In the genomic region with DNA sequence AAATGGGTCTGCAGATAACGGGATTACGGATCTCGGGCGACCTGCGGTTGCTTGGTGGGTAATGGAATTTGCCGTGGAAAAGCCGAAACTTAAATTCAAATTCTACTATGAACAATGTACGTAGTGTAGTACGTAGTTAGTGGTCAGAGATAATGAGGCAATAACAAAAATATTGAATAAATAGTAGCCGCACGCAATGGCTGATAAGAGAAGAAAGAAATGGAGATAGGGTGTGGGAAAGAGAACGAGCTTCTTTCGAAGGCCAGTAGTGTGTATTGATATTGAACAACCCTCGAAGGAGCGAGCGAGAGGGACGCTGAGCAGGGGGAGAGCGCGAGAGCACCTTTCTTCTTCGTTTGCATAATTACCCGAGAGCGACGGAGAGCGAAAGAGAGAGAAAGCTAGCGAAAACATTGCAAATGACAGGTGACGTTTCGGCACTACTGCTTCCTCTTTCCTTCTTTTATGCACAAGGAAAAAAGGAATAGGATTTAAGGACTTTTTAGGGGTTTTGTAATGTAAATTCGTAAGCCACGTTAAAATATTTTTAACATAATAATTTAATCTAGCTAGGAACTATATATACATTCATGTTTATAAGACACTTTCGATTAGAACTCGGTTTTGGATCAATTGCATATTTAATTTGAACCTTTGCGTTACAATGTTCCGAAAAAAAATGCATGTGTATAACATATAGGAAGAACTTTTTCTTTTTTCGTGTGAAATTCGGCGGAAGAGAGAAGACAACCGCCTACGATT, we compare ENCODE assay signal across 4 fruit fly cellular contexts.
A peak's percentile ranks its signal among the peaks of the same experiment; 100 is the strongest.
TF ChIP-seq lines count a peak whose summit lies in the region.

No protein-coding gene starts in this region.

TF ChIP-seq in whole organism, adult, 20 proteins besides CTCF, POLR2A, EP300 and RAD21 (continued from another document):
- TF ChIP-seq CG14711 (tag; optimal IDR thresholded peaks at IDR 0.05; lab: Kevin White, UChicago) (peak; percentile 32), CG7045 (GFP tag; optimal IDR thresholded peaks at IDR 0.05; lab: Kevin White, UChicago) (peak; percentile 10), CG33017 (tag; optimal IDR thresholded peaks at IDR 0.05; lab: Kevin White, UChicago) (no peak), pad (GFP tag; optimal IDR thresholded peaks at IDR 0.05; lab: Kevin White, UChicago) (peak; percentile 30)

TF ChIP-seq in whole organism, embryonic, 481 proteins besides CTCF, POLR2A, EP300 and RAD21 (continued from another document and continues in another):
- TF ChIP-seq sisA (GFP tag; IDR thresholded peaks at IDR 0.05; lab: Robert Waterston, UW) (no peak), cg (GFP tag; optimal IDR thresholded peaks at IDR 0.05; lab: Kevin White, UChicago) (peak; percentile 55), CG8478 (optimal IDR thresholded peaks at IDR 0.05; lab: Kevin White, UChicago) (peak; percentile 16), Hr3 (GFP tag; optimal IDR thresholded peaks at IDR 0.05; lab: Kevin White, UChicago) (peak; percentile 5), CG13287 (GFP tag; IDR thresholded peaks at IDR 0.05; lab: Robert Waterston, UW; ENCODE audit: partially characterized antibody) (no peak), Bdp1 (GFP tag; optimal IDR thresholded peaks at IDR 0.05; lab: Kevin White, UChicago) (no peak), CG14050 (GFP tag; IDR thresholded peaks at IDR 0.05; lab: Robert Waterston, UW) (no peak), Dbx (GFP tag; IDR thresholded peaks at IDR 0.05; lab: Robert Waterston, UW) (0 out of 3 replicates have a peak, but pooled peaks have one; percentile 22), Ssrp (tag; optimal IDR thresholded peaks at IDR 0.05; lab: Kevin White, UChicago) (peak; percentile 29), CG4360 (GFP tag; IDR thresholded peaks at IDR 0.05; lab: Robert Waterston, UW) (peak; percentile 43; the same call in 1 of the 2 replicates), CG17568 (GFP tag; optimal IDR thresholded peaks at IDR 0.05; lab: Kevin White, UChicago) (no peak), nerfin-1 (tag; optimal IDR thresholded peaks at IDR 0.05; lab: Kevin White, UChicago) (peak; percentile 45), H15 (GFP tag; IDR thresholded peaks at IDR 0.05; lab: Robert Waterston, UW) (no peak), CG16863 (GFP tag; optimal IDR thresholded peaks at IDR 0.05; lab: Kevin White, UChicago) (no peak), TFAM (GFP tag; optimal IDR thresholded peaks at IDR 0.05; lab: Kevin White, UChicago) (no peak), CG13424 (tag; optimal IDR thresholded peaks at IDR 0.05; lab: Kevin White, UChicago) (peak; percentile 26), CG9817 (tag; optimal IDR thresholded peaks at IDR 0.05; lab: Kevin White, UChicago) (no peak), CG7928 (GFP tag; optimal IDR thresholded peaks at IDR 0.05; lab: Kevin White, UChicago) (no peak), org-1 (GFP tag; optimal IDR thresholded peaks at IDR 0.05; lab: Kevin White, UChicago) (no peak), ftz-f1 (GFP tag; optimal IDR thresholded peaks at IDR 0.05; lab: Kevin White, UChicago) (peak; percentile 90), chn (GFP tag; optimal IDR thresholded peaks at IDR 0.05; lab: Kevin White, UChicago) (peak; percentile 14), CG14441 (GFP tag; IDR thresholded peaks at IDR 0.05; lab: Robert Waterston, UW) (no peak), CG4404 (GFP tag; IDR thresholded peaks at IDR 0.05; lab: Robert Waterston, UW) (no peak), CkIIα-i1 (GFP tag; IDR thresholded peaks at IDR 0.05; lab: Robert Waterston, UW) (no peak), slbo (GFP tag; IDR thresholded peaks at IDR 0.05; lab: Robert Waterston, UW) (peak; percentile 51; the same call in 1 of the 2 replicates), MTF-1 (GFP tag; optimal IDR thresholded peaks at IDR 0.05; lab: Kevin White, UChicago; ENCODE audit: borderline replicate concordance) (no peak), Ets97D (GFP tag; optimal IDR thresholded peaks at IDR 0.05; lab: Kevin White, UChicago) (no peak), Dp (GFP tag; optimal IDR thresholded peaks at IDR 0.05; lab: Kevin White, UChicago) (no peak), CG33557 (GFP tag; optimal IDR thresholded peaks at IDR 0.05; lab: Kevin White, UChicago) (no peak), CG3726 (GFP tag; IDR thresholded peaks at IDR 0.05; lab: Robert Waterston, UW) (no peak), HmgD (GFP tag; optimal IDR thresholded peaks at IDR 0.05; lab: Kevin White, UChicago) (no peak), Ets65A (GFP tag; lab: Kevin White, UChicago) (no peak), insv (GFP tag; optimal IDR thresholded peaks at IDR 0.05; lab: Kevin White, UChicago) (no peak), esg (GFP tag; conservative IDR thresholded peaks at IDR 0.05; lab: Robert Waterston, UW) (no peak; the same call in 1 of the 2 replicates), Spps (tag; optimal IDR thresholded peaks at IDR 0.05; lab: Kevin White, UChicago) (no peak), Ptx1 (GFP tag; IDR thresholded peaks at IDR 0.05; lab: Robert Waterston, UW) (0 out of 2 replicates have a peak, but pooled peaks have one; percentile 26), slp2 (GFP tag; optimal IDR thresholded peaks at IDR 0.05; lab: Kevin White, UChicago) (no peak), scrt (GFP tag; optimal IDR thresholded peaks at IDR 0.05; lab: Kevin White, UChicago) (peak; percentile 45), MESR4 (GFP tag; optimal IDR thresholded peaks at IDR 0.05; lab: Kevin White, UChicago) (no peak), B-H2 (GFP tag; optimal IDR thresholded peaks at IDR 0.05; lab: Kevin White, UChicago) (no peak)

TF ChIP-seq in whole organism, prepupa, 60 proteins besides CTCF, POLR2A, EP300 and RAD21 (continued from another document and continues in another):
- TF ChIP-seq CG31627 (GFP tag; optimal IDR thresholded peaks at IDR 0.05; lab: Kevin White, UChicago) (peak; percentile 47), CG34406 (GFP tag; optimal IDR thresholded peaks at IDR 0.05; lab: Kevin White, UChicago) (peak; percentile 50), salr (GFP tag; optimal IDR thresholded peaks at IDR 0.05; lab: Kevin White, UChicago) (peak in 1 of 2 experiments; percentile 75), CG6276 (GFP tag; optimal IDR thresholded peaks at IDR 0.05; lab: Kevin White, UChicago) (peak; percentile 49), ss (GFP tag; optimal IDR thresholded peaks at IDR 0.05; lab: Kevin White, UChicago) (peak; percentile 3 to 8), lz (GFP tag; optimal IDR thresholded peaks at IDR 0.05; lab: Kevin White, UChicago) (no peak), CG6163 (GFP tag; IDR thresholded peaks at IDR 0.05; lab: Robert Waterston, UW) (peak; percentile 50; the same call in 2 of the 3 replicates), Ets21C (GFP tag; optimal IDR thresholded peaks at IDR 0.05; lab: Kevin White, UChicago) (no peak), pdm3 (GFP tag; optimal IDR thresholded peaks at IDR 0.05; lab: Kevin White, UChicago) (peak; percentile 46), CG8319 (GFP tag; optimal IDR thresholded peaks at IDR 0.05; lab: Kevin White, UChicago) (no peak), CG4318 (GFP tag; optimal IDR thresholded peaks at IDR 0.05; lab: Kevin White, UChicago) (peak; percentile 66), dsx (GFP tag; optimal IDR thresholded peaks at IDR 0.05; lab: Kevin White, UChicago; ENCODE audit: poor library complexity, severe bottlenecking) (peak; percentile 13), Hr4 (GFP tag; optimal IDR thresholded peaks at IDR 0.05; lab: Kevin White, UChicago) (peak; percentile 75), dac (GFP tag; optimal IDR thresholded peaks at IDR 0.05; lab: Kevin White, UChicago) (no peak), Blimp-1 (GFP tag; optimal IDR thresholded peaks at IDR 0.05; lab: Kevin White, UChicago) (no peak), topi (GFP tag; optimal IDR thresholded peaks at IDR 0.05; lab: Kevin White, UChicago) (peak; percentile 70), fd85E (GFP tag; optimal IDR thresholded peaks at IDR 0.05; lab: Kevin White, UChicago) (no peak), CG3919 (GFP tag; optimal IDR thresholded peaks at IDR 0.05; lab: Kevin White, UChicago) (peak; percentile 32), CG32006 (GFP tag; optimal IDR thresholded peaks at IDR 0.05; lab: Kevin White, UChicago) (peak; percentile 87), Eip93F (GFP tag; optimal IDR thresholded peaks at IDR 0.05; lab: Kevin White, UChicago) (no peak), CG11902 (GFP tag; optimal IDR thresholded peaks at IDR 0.05; lab: Kevin White, UChicago) (no peak), svp (GFP tag; lab: Kevin White, UChicago) (peak; percentile 67), Eip78C (GFP tag; lab: Kevin White, UChicago) (peak; percentile 86), Gug (GFP tag; IDR thresholded peaks at IDR 0.05; lab: Robert Waterston, UW) (no peak), Sox102F (GFP tag; optimal IDR thresholded peaks at IDR 0.05; lab: Kevin White, UChicago) (peak; percentile 45), CG15336 (GFP tag; IDR thresholded peaks at IDR 0.05; lab: Robert Waterston, UW) (peak; percentile 67), CG3032 (tag; optimal IDR thresholded peaks at IDR 0.05; lab: Kevin White, UChicago) (no peak), CG10669 (GFP tag; optimal IDR thresholded peaks at IDR 0.05; lab: Kevin White, UChicago) (peak; percentile 43), Hr38 (GFP tag; optimal IDR thresholded peaks at IDR 0.05; lab: Kevin White, UChicago) (no peak), Lpt (GFP tag; optimal IDR thresholded peaks at IDR 0.05; lab: Kevin White, UChicago) (peak; percentile 37), Met (GFP tag; optimal IDR thresholded peaks at IDR 0.05; lab: Kevin White, UChicago) (peak; percentile 68), Eip75B (GFP tag; optimal IDR thresholded peaks at IDR 0.05; lab: Kevin White, UChicago) (no peak), net (GFP tag; optimal IDR thresholded peaks at IDR 0.05; lab: Kevin White, UChicago) (peak; percentile 57), CG6854 (GFP tag; optimal IDR thresholded peaks at IDR 0.05; lab: Kevin White, UChicago) (no peak), Sox15 (GFP tag; optimal IDR thresholded peaks at IDR 0.05; lab: Kevin White, UChicago) (peak; percentile 15), CG11762 (GFP tag; optimal IDR thresholded peaks at IDR 0.05; lab: Kevin White, UChicago; ENCODE audit: insufficient read depth) (peak; percentile 21), CG8119 (GFP tag; IDR thresholded peaks at IDR 0.05; lab: Robert Waterston, UW) (peak; percentile 75), Sox14 (GFP tag; optimal IDR thresholded peaks at IDR 0.05; lab: Kevin White, UChicago) (peak; percentile 30), CG16779 (tag; optimal IDR thresholded peaks at IDR 0.05; lab: Kevin White, UChicago) (no peak), CG9139 (GFP tag; optimal IDR thresholded peaks at IDR 0.05; lab: Kevin White, UChicago) (no peak), CG6792 (GFP tag; optimal IDR thresholded peaks at IDR 0.05; lab: Kevin White, UChicago) (no peak), Smox (GFP tag; optimal IDR thresholded peaks at IDR 0.05; lab: Kevin White, UChicago) (peak; percentile 59)

TF ChIP-seq in whole organism, pupa, 21 proteins besides CTCF, POLR2A, EP300 and RAD21 (continued from another document):
- TF ChIP-seq CG15710 (tag; optimal IDR thresholded peaks at IDR 0.05; lab: Kevin White, UChicago) = peak; percentile 7
- peak; percentile 44 for TF ChIP-seq CG9948 (tag; optimal IDR thresholded peaks at IDR 0.05; lab: Kevin White, UChicago)
- no peak for TF ChIP-seq gl (tag; optimal IDR thresholded peaks at IDR 0.05; lab: Kevin White, UChicago)
- peak; percentile 40 for TF ChIP-seq CG8159 (tag; optimal IDR thresholded peaks at IDR 0.05; lab: Kevin White, UChicago)
